Worm (Caenorhabditis elegans): ENCODE data around the gene srx-33.

DNA sequence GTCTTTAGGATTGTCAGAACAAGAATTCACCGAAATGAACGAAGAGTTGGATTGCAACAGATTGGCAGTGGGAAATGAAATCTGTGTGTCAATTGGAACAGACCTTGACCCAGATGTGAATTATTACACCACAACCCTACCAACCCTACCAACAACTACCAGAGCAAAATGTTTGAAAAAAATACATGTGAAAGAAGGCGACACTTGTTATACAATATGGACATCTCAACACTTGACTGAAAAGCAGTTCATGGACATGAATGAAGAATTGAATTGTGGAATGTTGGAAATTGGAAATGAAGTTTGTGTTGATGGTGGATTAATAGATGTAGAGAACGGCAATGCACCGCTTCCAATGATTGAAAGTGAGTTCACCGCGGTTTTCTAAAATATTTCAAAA, 5.3 kb upstream of the srx-33 start:
- TF ChIP-seq dao-5 (tag; optimal IDR thresholded peaks at IDR 0.05), result no peak
- no peak for TF ChIP-seq W03F9.2 (tag; optimal IDR thresholded peaks at IDR 0.05)
- TF ChIP-seq him-1 (tag; optimal IDR thresholded peaks at IDR 0.05), result no peak

All from whole organism, L4/young adult.